Worm (Caenorhabditis elegans): ENCODE data around the gene B0491.6.

The B0491.6 gene

DNA sequence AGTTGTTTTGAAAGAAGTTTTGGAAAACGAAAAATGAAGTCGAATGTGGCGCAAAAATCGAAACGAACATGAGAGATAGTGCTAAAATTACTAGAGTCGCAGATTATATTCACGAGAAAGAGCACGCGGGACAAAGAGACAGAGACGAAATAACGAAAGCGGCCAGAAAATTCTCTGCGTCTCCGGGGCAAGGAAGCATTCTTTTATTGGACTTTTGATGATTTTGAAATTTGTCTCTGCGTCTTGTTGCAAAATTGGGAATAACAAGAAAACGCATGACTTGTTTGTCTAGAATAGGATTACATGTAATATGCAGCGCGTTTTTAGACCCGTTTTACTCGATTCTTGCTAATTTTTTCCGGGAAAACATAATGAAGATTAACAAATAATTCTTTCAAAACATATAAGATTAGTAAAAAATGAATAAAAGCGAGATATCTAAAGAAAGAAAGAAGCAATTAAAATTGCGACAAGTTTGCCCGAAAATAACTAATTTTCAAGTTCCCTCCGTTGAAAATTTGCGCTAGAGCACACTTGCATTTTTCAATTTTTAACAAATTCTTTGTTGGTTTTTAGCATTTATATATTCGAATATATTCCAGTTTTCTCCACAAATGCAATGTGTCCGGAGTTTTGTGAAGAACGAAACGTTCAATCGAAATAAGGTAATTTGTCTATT lies at the start of gene B0491.6, which contains the start of gene pigm-1 (continued):
- no peak for TF ChIP-seq hlh-26 (GFP tag; conservative IDR thresholded peaks at IDR 0.05)
- TF ChIP-seq lsl-1 (GFP tag; optimal IDR thresholded peaks at IDR 0.05): no peak
- TF ChIP-seq atf-7 (tag; optimal IDR thresholded peaks at IDR 0.05): no peak
- peak; percentile 77 for TF ChIP-seq ztf-18 (tag; optimal IDR thresholded peaks at IDR 0.05)
- no peak for TF ChIP-seq dpff-1 (tag; optimal IDR thresholded peaks at IDR 0.05)
- peak; percentile 30 for TF ChIP-seq tbp1 (GFP tag; optimal IDR thresholded peaks at IDR 0.05)
- TF ChIP-seq ztf-28 (GFP tag; IDR thresholded peaks at IDR 0.05): no peak
- no peak for TF ChIP-seq rpc-1 (optimal IDR thresholded peaks at IDR 0.05)
- TF ChIP-seq rpc-1 (tag; optimal IDR thresholded peaks at IDR 0.05): no peak
- TF ChIP-seq B0261.1 (tag; optimal IDR thresholded peaks at IDR 0.05): no peak
- no peak for TF ChIP-seq lin-26 (GFP tag; IDR thresholded peaks at IDR 0.05)
- peak; percentile 70 for TF ChIP-seq K12H6.12 (tag; optimal IDR thresholded peaks at IDR 0.05)
- TF ChIP-seq snpc-4 (GFP tag; optimal IDR thresholded peaks at IDR 0.05): peak; percentile 12
- TF ChIP-seq snpc-4 (tag; optimal IDR thresholded peaks at IDR 0.05): peak in 3 of 4 experiments; percentile 19 to 53 (median 50)
- peak; percentile 53 for TF ChIP-seq dox-1 (GFP tag; IDR thresholded peaks at IDR 0.05)
- TF ChIP-seq zim-3 (tag; optimal IDR thresholded peaks at IDR 0.05): no peak
- no peak for TF ChIP-seq F22D6.2 (tag; optimal IDR thresholded peaks at IDR 0.05)
- TF ChIP-seq him-1 (tag; optimal IDR thresholded peaks at IDR 0.05): no peak
- no peak for TF ChIP-seq B0336.3 (GFP tag; IDR thresholded peaks at IDR 0.05)
- TF ChIP-seq ccch-3 (GFP tag; optimal IDR thresholded peaks at IDR 0.05): no peak
- no peak for TF ChIP-seq T07F8.4 (tag; optimal IDR thresholded peaks at IDR 0.05)
- TF ChIP-seq bed-1 (GFP tag; IDR thresholded peaks at IDR 0.05): no peak
- TF ChIP-seq T26A5.8 (tag; optimal IDR thresholded peaks at IDR 0.05): no peak
- no peak for TF ChIP-seq nfya-1 (tag; optimal IDR thresholded peaks at IDR 0.05; ENCODE audit: borderline replicate concordance, insufficient read depth)
- no peak for TF ChIP-seq C17E4.6 (GFP tag; IDR thresholded peaks at IDR 0.05)
- TF ChIP-seq snpc-1.3 (tag; optimal IDR thresholded peaks at IDR 0.05; ENCODE audit: insufficient read depth): no peak
- TF ChIP-seq attf-3 (GFP tag; conservative IDR thresholded peaks at IDR 0.05): no peak
- TF ChIP-seq chd-7 (tag; optimal IDR thresholded peaks at IDR 0.05): no peak
- no peak for TF ChIP-seq ceh-58 (GFP tag; IDR thresholded peaks at IDR 0.05)
- TF ChIP-seq ceh-100 (GFP tag; IDR thresholded peaks at IDR 0.05): no peak
- TF ChIP-seq hmg-20 (GFP tag; IDR thresholded peaks at IDR 0.05): no peak
- TF ChIP-seq sptf-2 (GFP tag; optimal IDR thresholded peaks at IDR 0.05): no peak
- TF ChIP-seq ztf-6 (GFP tag; IDR thresholded peaks at IDR 0.05): no peak
- no peak for TF ChIP-seq ceh-79 (tag; optimal IDR thresholded peaks at IDR 0.05)
- no peak for TF ChIP-seq unc-62 (GFP tag; optimal IDR thresholded peaks at IDR 0.05)
- TF ChIP-seq akir-1 (GFP tag; optimal IDR thresholded peaks at IDR 0.05): no peak
- peak; percentile 94 for TF ChIP-seq hmg-1.2 (GFP tag; IDR thresholded peaks at IDR 0.05)
- TF ChIP-seq K11D2.4 (GFP tag; IDR thresholded peaks at IDR 0.05): no peak
- TF ChIP-seq hsf-1 (GFP tag; IDR thresholded peaks at IDR 0.05): 0 out of 2 replicates have a peak, but pooled peaks have one; percentile 39
- no peak for TF ChIP-seq Y67H2A.10 (GFP tag; conservative IDR thresholded peaks at IDR 0.05)
- no peak for TF ChIP-seq F55B11.4 (tag; optimal IDR thresholded peaks at IDR 0.05; ENCODE audit: borderline replicate concordance, insufficient read depth)
- TF ChIP-seq Y56A3A.18 (GFP tag; IDR thresholded peaks at IDR 0.05): no peak
- no peak for TF ChIP-seq ets-4 (GFP tag; optimal IDR thresholded peaks at IDR 0.05)
- TF ChIP-seq let-526 (GFP tag; IDR thresholded peaks at IDR 0.05): no peak
- TF ChIP-seq mcd-1 (GFP tag; IDR thresholded peaks at IDR 0.05): peak; percentile 61; the same call in 1 of the 2 replicates
- TF ChIP-seq ztf-3 (GFP tag; optimal IDR thresholded peaks at IDR 0.05): no peak
- TF ChIP-seq ceh-40 (GFP tag; IDR thresholded peaks at IDR 0.05): no peak
- TF ChIP-seq sdz-38 (tag; optimal IDR thresholded peaks at IDR 0.05): no peak
- peak; percentile 72 for TF ChIP-seq efl-1 (GFP tag; optimal IDR thresholded peaks at IDR 0.05)

Measured in whole organism, young adult.